Fruit fly (Drosophila melanogaster) whole organism: ENCODE measurements around the gene CG14042.

Source experiments
- CG8478 ChIP-seq: fragments of >200 bp; optimal IDR thresholded peaks from 2 replicates; lab custom pipeline; 2018; ENCODE audit warnings: inconsistent platforms
- Dll ChIP-seq: fragments of >200 bp; optimal IDR thresholded peaks from 2 replicates; lab custom pipeline; 2017
- EcR ChIP-seq, 2 experiments: fragments of >200 bp; optimal IDR thresholded peaks; 2 replicates each; lab custom pipeline; 2017; ENCODE audit warnings: missing biosample characterization in 2 of 2, missing genetic modification characterization in 2 of 2, missing genetic modification reagents in 2 of 2
- pan ChIP-seq: fragments of >200 bp; optimal IDR thresholded peaks from 2 replicates; lab custom pipeline; 2017
- psq ChIP-seq: fragments of >200 bp; optimal IDR thresholded peaks from 2 replicates; lab custom pipeline; 2017
- usp ChIP-seq: fragments of >200 bp; optimal IDR thresholded peaks from 2 replicates; lab custom pipeline; 2017; ENCODE audit warnings: missing biosample characterization, missing genetic modification characterization, mixed read lengths

CG14042 gene

dm6 chr2L:5043495-5044146 lies 6.1 kb downstream of the CG14042 start:
- no peak for TF ChIP-seq EcR (GFP tag; optimal IDR thresholded peaks at IDR 0.05; lab: Kevin White, UChicago)
- no peak for TF ChIP-seq CG8478 (lab: Kevin White, UChicago)

- no peak for TF ChIP-seq pan (lab: Kevin White, UChicago)
- no peak for TF ChIP-seq psq
- TF ChIP-seq usp: no peak
- no peak for TF ChIP-seq CG8478 (lab: Kevin White, UChicago)
- no peak for TF ChIP-seq Dll
- no peak for TF ChIP-seq EcR (GFP tag; optimal IDR thresholded peaks at IDR 0.05; lab: Kevin White, UChicago)
Measured at dm6 chr2L:5044361-5044891, 6.9 kb downstream of the CG14042 start, which contains the start of gene CG31650. Gene CG31650, minus strand, starts transcription at chr2L:5044712.

dm6 chr2L:5044892-5045619 lies 7.5 kb downstream of the CG14042 start:
- TF ChIP-seq CG8478 (lab: Kevin White, UChicago) (no peak), usp (no peak), pan (lab: Kevin White, UChicago) (no peak), Dll (no peak), EcR (GFP tag; optimal IDR thresholded peaks at IDR 0.05; lab: Kevin White, UChicago) (no peak), psq (no peak)

dm6 chr2L:5046261-5046660 lies 8.8 kb downstream of the CG14042 start:
- TF ChIP-seq CG8478 (lab: Kevin White, UChicago): no peak
- TF ChIP-seq psq: no peak
- TF ChIP-seq usp: no peak
- TF ChIP-seq Dll: no peak
- no peak for TF ChIP-seq EcR (GFP tag; optimal IDR thresholded peaks at IDR 0.05; lab: Kevin White, UChicago)
- TF ChIP-seq pan (lab: Kevin White, UChicago): no peak

dm6 chr2L:5049974-5050373 lies 12.5 kb downstream of the CG14042 start:
- TF ChIP-seq CG8478 (lab: Kevin White, UChicago) (no peak), Dll (no peak), psq (no peak), EcR (GFP tag; optimal IDR thresholded peaks at IDR 0.05; lab: Kevin White, UChicago) (no peak), usp (no peak)

dm6 chr2L:5050825-5051224 lies 13.3 kb downstream of the CG14042 start, which contains the start of gene CG9121:
Gene CG9121, minus strand, starts transcription at chr2L:5051062.
- TF ChIP-seq EcR (GFP tag; optimal IDR thresholded peaks at IDR 0.05; lab: Kevin White, UChicago): no peak
- no peak for TF ChIP-seq Dll
- no peak for TF ChIP-seq psq
- no peak for TF ChIP-seq CG8478 (lab: Kevin White, UChicago)
- no peak for TF ChIP-seq usp
- TF ChIP-seq pan (lab: Kevin White, UChicago): no peak

- TF ChIP-seq usp: no peak
- no peak for TF ChIP-seq Dll
- TF ChIP-seq EcR (GFP tag; optimal IDR thresholded peaks at IDR 0.05; lab: Kevin White, UChicago): no peak
- no peak for TF ChIP-seq CG8478 (lab: Kevin White, UChicago)
- no peak for TF ChIP-seq pan (lab: Kevin White, UChicago)
- no peak for TF ChIP-seq psq
Measured at dm6 chr2L:5052367-5052914, 14.9 kb downstream of the CG14042 start, which contains the start of gene senju. Gene senju, plus strand, starts transcription at chr2L:5052843.

dm6 chr2L:5052994-5053393 lies 15.5 kb downstream of the CG14042 start, which contains the start of gene eIF3h:
Gene eIF3h, minus strand, starts transcription at chr2L:5053094.
- TF ChIP-seq EcR (GFP tag; optimal IDR thresholded peaks at IDR 0.05; lab: Kevin White, UChicago) (no peak), CG8478 (lab: Kevin White, UChicago) (no peak), Dll (no peak), psq (no peak), usp (no peak), pan (lab: Kevin White, UChicago) (no peak)

dm6 chr2L:5054953-5055352 lies 17.4 kb downstream of the CG14042 start, which contains the start of the genes CG14036 and His3.3A:
Gene CG14036, minus strand, starts transcription at chr2L:5055016.
Gene His3.3A, plus strand, starts transcription at chr2L:5055058.
- TF ChIP-seq usp (no peak), Dll (no peak), CG8478 (lab: Kevin White, UChicago) (no peak), EcR (GFP tag; optimal IDR thresholded peaks at IDR 0.05; lab: Kevin White, UChicago) (no peak), psq (no peak), pan (lab: Kevin White, UChicago) (no peak)

dm6 chr2L:5055528-5055927 lies 18.0 kb downstream of the CG14042 start:
- TF ChIP-seq pan (lab: Kevin White, UChicago) (no peak), EcR (GFP tag; optimal IDR thresholded peaks at IDR 0.05; lab: Kevin White, UChicago) (no peak), CG8478 (lab: Kevin White, UChicago) (no peak), psq (no peak)

dm6 chr2L:5058094-5058493 lies 20.6 kb downstream of the CG14042 start, which contains the start of gene Nepl3:
Gene Nepl3, minus strand, starts transcription at chr2L:5058248.
- no peak for TF ChIP-seq psq
- TF ChIP-seq EcR (GFP tag; optimal IDR thresholded peaks at IDR 0.05; lab: Kevin White, UChicago): no peak
- TF ChIP-seq Dll: no peak
- TF ChIP-seq usp: no peak
- no peak for TF ChIP-seq CG8478 (lab: Kevin White, UChicago)
- TF ChIP-seq pan (lab: Kevin White, UChicago): no peak

- TF ChIP-seq CG8478 (lab: Kevin White, UChicago) (no peak), Dll (no peak), psq (no peak), usp (no peak), pan (lab: Kevin White, UChicago) (no peak), EcR (GFP tag; optimal IDR thresholded peaks at IDR 0.05; lab: Kevin White, UChicago) (no peak)
Measured at dm6 chr2L:5059645-5060254, 22.2 kb downstream of the CG14042 start, which contains the start of gene Rpn11. Gene Rpn11, minus strand, starts transcription at chr2L:5059790.
